Worm (Caenorhabditis elegans) whole organism, early embryonic: ENCODE results near the gene C18B10.6.
"Not testable (repeated sequence)": the region's sequence is repeated elsewhere in the genome, so short reads cannot be mapped to it uniquely, and the experiment has no call there.

Experiments
- B0310.2 ChIP-seq: sonication (generic microtip); optimal IDR thresholded peaks from 2 replicates; lab custom pipeline; 2016; ENCODE audit warnings: mild to moderate bottlenecking, missing genetic modification characterization, missing compliant biosample characterization
- F13C5.2 ChIP-seq: sonication (generic microtip); optimal IDR thresholded peaks from 2 replicates; lab custom pipeline; 2017; ENCODE audit warnings: mild to moderate bottlenecking, missing genetic modification characterization, inconsistent platforms, missing compliant biosample characterization
- aly-1 ChIP-seq: sonication (generic microtip); optimal IDR thresholded peaks from 2 replicates; lab custom pipeline; 2016; ENCODE audit warnings: missing genetic modification characterization, missing compliant biosample characterization
- ama-1 ChIP-seq: fragments of 150-350 bp; optimal IDR thresholded peaks from 2 replicates; lab custom pipeline; 2014
- ceh-13 ChIP-seq: fragments of 200-800 bp; sonication (Bioruptor generic); optimal IDR thresholded peaks from 2 replicates; lab custom pipeline; 2018; ENCODE audit warnings: mild to moderate bottlenecking, missing genetic modification characterization, missing compliant biosample characterization
- ceh-36 ChIP-seq: sonication (generic microtip); optimal IDR thresholded peaks from 2 replicates; lab custom pipeline; 2016; ENCODE audit warnings: missing genetic modification characterization, inconsistent platforms, missing compliant biosample characterization
- ets-7 ChIP-seq: sonication (generic microtip); optimal IDR thresholded peaks from 2 replicates; lab custom pipeline; 2016; ENCODE audit warnings: missing genotype, missing genetic modification characterization, missing compliant biosample characterization
- flt-1 ChIP-seq: fragments of 200-800 bp; sonication (Bioruptor generic); IDR thresholded peaks from 2 replicates; pipeline ENCODE4 v1.3.6; 2022; ENCODE audit warnings: missing genetic modification characterization, missing compliant biosample characterization
- hmbx-1 ChIP-seq: sonication (generic microtip); optimal IDR thresholded peaks from 2 replicates; lab custom pipeline; 2016; ENCODE audit warnings: mild to moderate bottlenecking, missing genetic modification characterization, missing compliant biosample characterization
- hmg-4 ChIP-seq: fragments of 200-800 bp; sonication (Bioruptor generic); optimal IDR thresholded peaks from 2 replicates; lab custom pipeline; 2018; ENCODE audit warnings: mild to moderate bottlenecking, missing genetic modification characterization, missing compliant biosample characterization
- hnd-1 ChIP-seq: sonication (generic microtip); optimal IDR thresholded peaks from 2 replicates; lab custom pipeline; 2016; ENCODE audit warnings: missing genetic modification characterization, missing compliant biosample characterization
- pes-1 ChIP-seq: fragments of 200-800 bp; sonication (Bioruptor generic); IDR thresholded peaks from 2 replicates; pipeline ENCODE4 v1.3.6; 2022; ENCODE audit warnings: missing genetic modification reagents, missing genetic modification characterization, missing compliant biosample characterization
- scrt-1 ChIP-seq: fragments of 200-800 bp; sonication (Bioruptor generic); IDR thresholded peaks from 2 replicates; pipeline ENCODE4 v1.3.6; 2022; ENCODE audit warnings: missing genetic modification characterization, missing compliant biosample characterization
- sea-1 ChIP-seq: fragments of 200-800 bp; sonication (Bioruptor generic); conservative IDR thresholded peaks from 2 replicates; pipeline ENCODE4 v1.3.6; 2022; ENCODE audit warnings: missing genetic modification characterization, missing compliant biosample characterization
- tbx-11 ChIP-seq: fragments of 200-800 bp; sonication (Bioruptor generic); IDR thresholded peaks from 2 replicates; pipeline ENCODE4 v1.3.6; 2022; ENCODE audit warnings: missing genetic modification characterization, missing compliant biosample characterization
- tbx-37 ChIP-seq: fragments of 200-800 bp; sonication (Bioruptor generic); conservative IDR thresholded peaks from 2 replicates; pipeline ENCODE4 v1.3.6; 2022; ENCODE audit warnings: missing genetic modification reagents, missing genetic modification characterization, missing compliant biosample characterization
- tra-4 ChIP-seq: sonication (generic microtip); optimal IDR thresholded peaks from 2 replicates; lab custom pipeline; 2017; ENCODE audit warnings: missing genetic modification characterization, missing compliant biosample characterization

Gene C18B10.6

ce11 chrV:7521304-7521703 lies 40.5 kb upstream of the C18B10.6 start:
- no peak for TF ChIP-seq flt-1 (GFP tag; lab: Robert Waterston, UW)
- no peak for TF ChIP-seq tbx-37 (GFP tag; lab: Robert Waterston, UW)
- no peak for TF ChIP-seq F13C5.2 (tag; lab: Kevin White, UChicago)
- TF ChIP-seq ets-7 (tag; lab: Kevin White, UChicago) = no peak
- TF ChIP-seq tbx-11 = no peak
- no peak for TF ChIP-seq hmbx-1 (tag; lab: Kevin White, UChicago)
- no peak for TF ChIP-seq ama-1 (lab: Kevin White, UChicago)
- no peak for TF ChIP-seq ceh-13
- no peak for TF ChIP-seq scrt-1 (GFP tag; lab: Robert Waterston, UW)
- no peak for TF ChIP-seq pes-1 (GFP tag; lab: Robert Waterston, UW)
- no peak for TF ChIP-seq aly-1 (tag; lab: Kevin White, UChicago)
- TF ChIP-seq ceh-36 (tag; lab: Kevin White, UChicago) = no peak
- no peak for TF ChIP-seq hnd-1

- TF ChIP-seq hmbx-1 (tag; lab: Kevin White, UChicago) = no peak
- TF ChIP-seq tbx-11 = no peak
- TF ChIP-seq ets-7 (tag; lab: Kevin White, UChicago) = no peak
- TF ChIP-seq ama-1 (lab: Kevin White, UChicago) = no peak
- TF ChIP-seq scrt-1 (GFP tag; lab: Robert Waterston, UW) = no peak
- TF ChIP-seq hnd-1 = no peak
- TF ChIP-seq F13C5.2 (tag; lab: Kevin White, UChicago) = no peak
These were observed 39.2 kb upstream of the C18B10.6 start, which contains the start of gene srb-19 for ce11 chrV:7520077-7520476. srb-19 (minus strand) TSS chrV:7520177.

ce11 chrV:7514939-7515338 lies 34.1 kb upstream of the C18B10.6 start, which contains the start of gene srb-18:
srb-18 (plus strand) TSS chrV:7515239.
- no peak for TF ChIP-seq ama-1 (lab: Kevin White, UChicago)
- TF ChIP-seq ceh-13 = no peak
- no peak for TF ChIP-seq pes-1 (GFP tag; lab: Robert Waterston, UW)
- TF ChIP-seq B0310.2 (tag; lab: Kevin White, UChicago) = no peak
- TF ChIP-seq flt-1 (GFP tag; lab: Robert Waterston, UW) = no peak
- no peak for TF ChIP-seq tra-4
- TF ChIP-seq hnd-1 = no peak
- no peak for TF ChIP-seq F13C5.2 (tag; lab: Kevin White, UChicago)
- TF ChIP-seq ceh-36 (tag; lab: Kevin White, UChicago) = no peak
- TF ChIP-seq tbx-11 = no peak
- no peak for TF ChIP-seq sea-1 (GFP tag; lab: Robert Waterston, UW)
- TF ChIP-seq hmbx-1 (tag; lab: Kevin White, UChicago) = no peak
- TF ChIP-seq aly-1 (tag; lab: Kevin White, UChicago) = no peak
- TF ChIP-seq tbx-37 (GFP tag; lab: Robert Waterston, UW) = no peak
- TF ChIP-seq hmg-4 = no peak

DNA sequence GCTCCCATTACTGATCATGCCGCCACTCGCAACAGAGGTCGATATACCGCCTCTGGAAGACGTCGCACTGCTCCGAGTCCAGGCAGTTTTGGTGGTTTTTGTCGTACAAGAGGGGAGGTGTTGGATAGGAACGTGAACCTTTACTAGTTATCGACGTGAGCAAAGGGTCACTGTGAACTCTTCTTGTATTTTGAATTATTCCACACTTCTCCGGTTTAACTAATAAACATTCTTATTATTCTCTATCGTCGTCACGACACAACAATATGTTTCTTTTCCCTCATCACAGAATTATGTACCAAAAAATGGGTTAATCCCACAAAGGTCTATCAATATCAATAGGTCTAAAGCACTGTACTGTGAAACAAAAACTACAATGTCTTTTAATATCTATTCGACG lies 30.6 kb upstream of the C18B10.6 start, which contains the start of gene nhr-171:
TSS of gene nhr-171 (plus strand) at position 301 of the 400 bp plus-strand sequence.
- TF ChIP-seq hnd-1; flt-1 (GFP tag; lab: Robert Waterston, UW); tbx-11: not testable (repeated sequence)

ce11 chrV:7508566-7509044 lies 27.8 kb upstream of the C18B10.6 start, which contains the start of the genes str-31 and nhr-172:
str-31 (minus strand) TSS chrV:7508666.
nhr-172 (plus strand) TSS chrV:7508994.
- TF ChIP-seq ceh-13 = no peak
- no peak for TF ChIP-seq ets-7 (tag; lab: Kevin White, UChicago)
- no peak for TF ChIP-seq sea-1 (GFP tag; lab: Robert Waterston, UW)
- TF ChIP-seq scrt-1 (GFP tag; lab: Robert Waterston, UW) = no peak
- no peak for TF ChIP-seq hmg-4
- no peak for TF ChIP-seq tbx-11
- no peak for TF ChIP-seq aly-1 (tag; lab: Kevin White, UChicago)
- TF ChIP-seq ama-1 (lab: Kevin White, UChicago) = no peak
- TF ChIP-seq hnd-1 = no peak
- no peak for TF ChIP-seq flt-1 (GFP tag; lab: Robert Waterston, UW)
- TF ChIP-seq tbx-37 (GFP tag; lab: Robert Waterston, UW) = no peak
- no peak for TF ChIP-seq ceh-36 (tag; lab: Kevin White, UChicago)
- no peak for TF ChIP-seq pes-1 (GFP tag; lab: Robert Waterston, UW)
- no peak for TF ChIP-seq F13C5.2 (tag; lab: Kevin White, UChicago)
- TF ChIP-seq hmbx-1 (tag; lab: Kevin White, UChicago) = no peak
- no peak for TF ChIP-seq tra-4
- no peak for TF ChIP-seq B0310.2 (tag; lab: Kevin White, UChicago)

ce11 chrV:7506207-7506606 lies 25.4 kb upstream of the C18B10.6 start:
- TF ChIP-seq ceh-36 (tag; lab: Kevin White, UChicago) (no peak), tbx-11 (no peak), ets-7 (tag; lab: Kevin White, UChicago) (no peak), aly-1 (tag; lab: Kevin White, UChicago) (no peak), scrt-1 (GFP tag; lab: Robert Waterston, UW) (no peak), tbx-37 (GFP tag; lab: Robert Waterston, UW) (no peak), hmg-4 (no peak), tra-4 (no peak), F13C5.2 (tag; lab: Kevin White, UChicago) (no peak), hnd-1 (no peak), ceh-13 (no peak), pes-1 (GFP tag; lab: Robert Waterston, UW) (no peak), B0310.2 (tag; lab: Kevin White, UChicago) (no peak), hmbx-1 (tag; lab: Kevin White, UChicago) (no peak), flt-1 (GFP tag; lab: Robert Waterston, UW) (no peak), ama-1 (lab: Kevin White, UChicago) (no peak), sea-1 (GFP tag; lab: Robert Waterston, UW) (no peak)

DNA sequence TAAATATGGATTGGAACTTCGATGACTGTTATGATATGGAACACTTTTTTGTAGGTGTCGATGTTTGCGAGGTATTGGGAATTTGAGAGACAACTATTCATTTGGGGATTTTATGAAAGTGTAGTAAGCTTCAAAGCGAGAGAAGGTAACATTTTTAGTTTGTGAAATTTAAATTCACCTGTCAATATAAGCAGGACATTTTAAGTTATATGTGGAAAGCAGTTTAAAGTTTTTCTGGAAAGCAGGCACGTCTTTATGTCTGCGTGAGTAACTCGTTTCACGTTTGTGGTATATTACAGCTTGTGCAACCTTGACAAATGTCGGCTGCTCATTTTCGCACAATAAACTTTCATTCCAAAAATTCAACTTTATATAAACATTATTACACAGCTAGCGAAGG lies 23.4 kb upstream of the C18B10.6 start, which contains the start of gene srh-229:
TSS of gene srh-229 (minus strand) at position 101 of the 400 bp plus-strand sequence.
- TF ChIP-seq B0310.2 (tag; lab: Kevin White, UChicago) (no peak), pes-1 (GFP tag; lab: Robert Waterston, UW) (no peak), tbx-11 (no peak)
